Worm (Caenorhabditis elegans) whole organism, L1 larva: Measurements from ENCODE around the gene basl-1.

Experiments used
- aly-2 ChIP-seq: fragments of 150-350 bp; optimal IDR thresholded peaks from 2 replicates; lab custom pipeline; 2014; ENCODE audit warnings: missing biosample characterization, missing genetic modification characterization
- elt-3 ChIP-seq, 6 experiments: fragments of 150-350 bp in 1 of 6; sonication (generic microtip); optimal IDR thresholded peaks; 2 replicates each; lab custom pipeline; 2017 to 2018; ENCODE audit warnings: missing biosample characterization in 6 of 6, missing genetic modification characterization in 6 of 6, inconsistent platforms in 1 of 6
- ets-5 ChIP-seq: fragments of 200-800 bp; sonication (Bioruptor generic); IDR thresholded peaks from 2 replicates; pipeline ENCODE4 v1.3.6; 2022; ENCODE audit warnings: missing genetic modification characterization, missing compliant biosample characterization
- lin-13 ChIP-seq: fragments of 150-350 bp; optimal IDR thresholded peaks from 2 replicates; lab custom pipeline; 2014; ENCODE audit warnings: missing biosample characterization, missing genetic modification reagents, missing genetic modification characterization
- mab-9 ChIP-seq: fragments of 200-800 bp; sonication (Bioruptor generic); IDR thresholded peaks from 2 replicates; pipeline ENCODE4 v1.3.6; 2022; ENCODE audit warnings: missing genetic modification reagents, missing genetic modification characterization, missing compliant biosample characterization
- nhr-20 ChIP-seq: sonication (generic microtip); optimal IDR thresholded peaks from 2 replicates; lab custom pipeline; 2016; ENCODE audit warnings: mild to moderate bottlenecking, missing genetic modification characterization, missing compliant biosample characterization
- nhr-76 ChIP-seq: sonication (generic microtip); optimal IDR thresholded peaks from 2 replicates; lab custom pipeline; 2017; ENCODE audit warnings: missing biosample characterization, missing genetic modification characterization
- pag-3 ChIP-seq: sonication (generic microtip); optimal IDR thresholded peaks from 2 replicates; lab custom pipeline; 2017; ENCODE audit warnings: missing genetic modification characterization, mild to moderate bottlenecking, missing compliant biosample characterization, antibody characterized with exemption, borderline replicate concordance; ENCODE audit not compliant: insufficient read depth
- skn-1 ChIP-seq: fragments of 150-350 bp; optimal IDR thresholded peaks from 2 replicates; lab custom pipeline; 2014; ENCODE audit warnings: missing biosample characterization, missing genetic modification characterization
- snpc-4 ChIP-seq: fragments of 150-350 bp; optimal IDR thresholded peaks from 2 replicates; lab custom pipeline; 2014; ENCODE audit warnings: missing biosample characterization, missing genetic modification characterization
- unc-62 ChIP-seq: fragments of 150-350 bp; optimal IDR thresholded peaks from 2 replicates; lab custom pipeline; 2014; ENCODE audit warnings: missing biosample characterization, missing genetic modification reagents, missing genetic modification characterization
- unc-86 ChIP-seq: sonication (generic microtip); optimal IDR thresholded peaks from 2 replicates; lab custom pipeline; 2016; ENCODE audit warnings: missing genetic modification characterization, missing compliant biosample characterization

DNA sequence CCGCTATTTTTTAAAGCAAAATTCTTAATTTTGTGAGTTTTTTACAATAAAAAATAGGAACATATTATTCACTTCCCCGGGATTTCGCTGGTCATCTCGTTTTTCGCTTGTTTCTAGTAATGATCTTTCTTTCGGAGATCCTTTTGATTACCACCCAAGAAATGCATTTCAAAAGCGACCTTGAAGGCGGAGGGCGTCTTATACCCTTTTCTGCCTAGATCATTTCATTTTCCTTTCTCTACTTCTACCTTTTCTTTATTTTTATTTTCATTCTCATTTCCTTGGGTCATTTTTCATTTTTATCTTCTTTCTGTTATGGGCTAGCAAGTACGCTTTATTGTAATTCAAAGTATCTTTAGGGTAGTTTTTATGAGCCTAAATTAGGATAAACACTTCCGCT lies 5.4 kb downstream of the basl-1 start:
- no peak for TF ChIP-seq pag-3 (tag; lab: Kevin White, UChicago)
- TF ChIP-seq unc-62 (GFP tag; lab: Kevin White, UChicago) = no peak
- TF ChIP-seq ets-5 (GFP tag; lab: Robert Waterston, UW) = no peak
- TF ChIP-seq skn-1 = no peak
- TF ChIP-seq nhr-20 (tag; lab: Kevin White, UChicago) = no peak
- no peak for TF ChIP-seq nhr-76 (tag; lab: Kevin White, UChicago)
- TF ChIP-seq elt-3 (tag; optimal IDR thresholded peaks at IDR 0.05; lab: Kevin White, UChicago) = no peak
- no peak for TF ChIP-seq unc-86 (tag; lab: Kevin White, UChicago)
- no peak for TF ChIP-seq aly-2 (tag; lab: Kevin White, UChicago)
- no peak for TF ChIP-seq lin-13 (GFP tag; lab: Kevin White, UChicago)
- no peak for TF ChIP-seq snpc-4 (tag; lab: Kevin White, UChicago)
- no peak for TF ChIP-seq mab-9 (GFP tag; lab: Robert Waterston, UW)
